Fruit fly (Drosophila melanogaster) whole organism, embryonic: ENCODE data around the gene CG43800.

ENCODE experiments used
- BEAF-32 ChIP-seq: fragments of 200-800 bp; sonication (Bioruptor generic); optimal IDR thresholded peaks from 3 replicates; lab custom pipeline; 2017; ENCODE audit warnings: missing biosample characterization, missing genetic modification characterization, mild to moderate bottlenecking, moderate library complexity, missing genetic modification reagents
- CG12299 ChIP-seq: fragments of 200-800 bp; sonication (Bioruptor generic); optimal IDR thresholded peaks from 2 replicates; lab custom pipeline; 2018; ENCODE audit warnings: missing biosample characterization, mild to moderate bottlenecking, missing genetic modification characterization
- CG13424 ChIP-seq: fragments of 200-800 bp; sonication (Bioruptor generic); optimal IDR thresholded peaks from 2 replicates; lab custom pipeline; 2019; ENCODE audit warnings: missing biosample characterization, mild to moderate bottlenecking, missing genetic modification characterization, moderate library complexity
- CG13775 ChIP-seq: fragments of 200-800 bp; sonication (Bioruptor generic); optimal IDR thresholded peaks from 3 replicates; lab custom pipeline; 2017; ENCODE audit warnings: missing biosample characterization, mild to moderate bottlenecking, missing genetic modification characterization
- CG15073 ChIP-seq: fragments of 200-800 bp; sonication (Bioruptor generic); optimal IDR thresholded peaks from 2 replicates; lab custom pipeline; 2016; ENCODE audit warnings: missing biosample characterization, missing genetic modification characterization
- CG16863 ChIP-seq: fragments of 200-800 bp; sonication (Bioruptor generic); optimal IDR thresholded peaks from 3 replicates; lab custom pipeline; 2016; ENCODE audit warnings: missing biosample characterization, missing genetic modification characterization
- CG2199 ChIP-seq: fragments of 200-800 bp; sonication (Bioruptor generic); IDR thresholded peaks from 3 replicates; pipeline ENCODE4 v1.3.6; 2022; ENCODE audit warnings: missing biosample characterization, missing genetic modification characterization
- CG2202 ChIP-seq: fragments of 200-800 bp; sonication (Bioruptor generic); optimal IDR thresholded peaks from 2 replicates; lab custom pipeline; 2018; ENCODE audit warnings: missing biosample characterization, mild to moderate bottlenecking, missing genetic modification characterization
- CG30403 ChIP-seq: fragments of 200-800 bp; sonication (Bioruptor generic); optimal IDR thresholded peaks from 3 replicates; lab custom pipeline; 2016; ENCODE audit warnings: missing biosample characterization, missing genetic modification characterization
- CG33213 ChIP-seq: fragments of 200-800 bp; sonication (Bioruptor generic); optimal IDR thresholded peaks from 3 replicates; lab custom pipeline; 2016; ENCODE audit warnings: missing biosample characterization, missing genetic modification characterization
- CG3407 ChIP-seq: fragments of 200-800 bp; sonication (Bioruptor generic); optimal IDR thresholded peaks from 2 replicates; lab custom pipeline; 2018; ENCODE audit warnings: missing biosample characterization, mild to moderate bottlenecking, missing genetic modification characterization
- CG34224 ChIP-seq: fragments of 200-800 bp; sonication (Bioruptor generic); IDR thresholded peaks from 3 replicates; pipeline ENCODE4 v1.3.6; 2022; ENCODE audit warnings: missing biosample characterization, missing genetic modification characterization; ENCODE audit not compliant: partially characterized antibody
- CG5245 ChIP-seq: fragments of 200-800 bp; sonication (Bioruptor generic); optimal IDR thresholded peaks from 3 replicates; lab custom pipeline; 2016; ENCODE audit warnings: missing biosample characterization, missing genetic modification characterization
- CG5953 ChIP-seq: fragments of 200-800 bp; sonication (Bioruptor generic); IDR thresholded peaks from 2 replicates; pipeline ENCODE4 v1.3.6; 2022; ENCODE audit warnings: missing biosample characterization, missing genetic modification characterization
- CG6175 ChIP-seq: fragments of 200-800 bp; sonication (Bioruptor generic); IDR thresholded peaks from 3 replicates; pipeline ENCODE4 v1.3.6; 2022; ENCODE audit warnings: missing biosample characterization, missing genetic modification characterization
- CG7372 ChIP-seq: fragments of 200-800 bp; sonication (Bioruptor generic); IDR thresholded peaks from 2 replicates; pipeline ENCODE4 v1.3.6; 2022; ENCODE audit warnings: missing biosample characterization, missing genetic modification characterization
- CG7745 ChIP-seq: fragments of 200-800 bp; sonication (Bioruptor generic); optimal IDR thresholded peaks from 2 replicates; lab custom pipeline; 2018; ENCODE audit warnings: missing biosample characterization, mild to moderate bottlenecking, missing genetic modification characterization, moderate library complexity
- CG8359 ChIP-seq: fragments of 200-800 bp; sonication (Bioruptor generic); optimal IDR thresholded peaks from 2 replicates; lab custom pipeline; 2017; ENCODE audit warnings: missing biosample characterization, mild to moderate bottlenecking, missing genetic modification characterization, borderline replicate concordance
- CG9797 ChIP-seq: fragments of 200-800 bp; sonication (Bioruptor generic); optimal IDR thresholded peaks from 3 replicates; lab custom pipeline; 2018; ENCODE audit warnings: missing biosample characterization, mild to moderate bottlenecking, missing genetic modification characterization
- Camta ChIP-seq: fragments of 200-800 bp; sonication (Bioruptor generic); optimal IDR thresholded peaks from 2 replicates; lab custom pipeline; 2016; ENCODE audit warnings: missing biosample characterization, missing genetic modification characterization
- D19A ChIP-seq: fragments of 200-800 bp; optimal IDR thresholded peaks from 3 replicates; lab custom pipeline; 2019; ENCODE audit warnings: missing biosample characterization, mild to moderate bottlenecking, missing genetic modification characterization, moderate library complexity
- Deaf1 ChIP-seq: fragments of 200-800 bp; optimal IDR thresholded peaks from 3 replicates; lab custom pipeline; 2019; ENCODE audit warnings: missing biosample characterization, mild to moderate bottlenecking, missing genetic modification characterization, moderate library complexity
- Dek ChIP-seq: fragments of 200-800 bp; sonication (Bioruptor generic); optimal IDR thresholded peaks from 3 replicates; lab custom pipeline; 2019; ENCODE audit warnings: missing biosample characterization, mild to moderate bottlenecking, missing genetic modification characterization, moderate library complexity
- Elba2 ChIP-seq: fragments of 200-800 bp; sonication (Bioruptor generic); optimal IDR thresholded peaks from 3 replicates; lab custom pipeline; 2016; ENCODE audit warnings: missing biosample characterization, missing genetic modification characterization
- Ets65A ChIP-seq: fragments of 200-800 bp; sonication (Bioruptor generic); peaks from one replicate; lab custom pipeline; 2016; ENCODE audit warnings: missing biosample characterization, missing genetic modification characterization
- Fer3 ChIP-seq: fragments of 200-800 bp; sonication (Bioruptor generic); optimal IDR thresholded peaks from 2 replicates; lab custom pipeline; 2018; ENCODE audit warnings: missing biosample characterization, mild to moderate bottlenecking, missing genetic modification characterization, moderate library complexity
- MTF-1 ChIP-seq: fragments of 200-800 bp; sonication (Bioruptor generic); optimal IDR thresholded peaks from 2 replicates; lab custom pipeline; 2018; ENCODE audit warnings: missing biosample characterization, mild to moderate bottlenecking, missing genetic modification characterization, borderline replicate concordance
- Mrtf ChIP-seq: fragments of 200-800 bp; sonication (Bioruptor generic); IDR thresholded peaks from 3 replicates; pipeline ENCODE4 v1.3.6; 2022; ENCODE audit warnings: missing biosample characterization, missing genetic modification characterization
- PHDP ChIP-seq: fragments of 200-800 bp; sonication (Bioruptor generic); optimal IDR thresholded peaks from 3 replicates; lab custom pipeline; 2018; ENCODE audit warnings: missing biosample characterization, mild to moderate bottlenecking, missing genetic modification characterization, moderate library complexity
- Ptx1 ChIP-seq: fragments of 200-800 bp; sonication (Bioruptor generic); IDR thresholded peaks from 2 replicates; pipeline ENCODE4 v1.3.6; 2022; ENCODE audit warnings: missing biosample characterization, missing genetic modification characterization
- Side ChIP-seq: fragments of 200-800 bp; sonication (Bioruptor generic); optimal IDR thresholded peaks from 2 replicates; lab custom pipeline; 2016; ENCODE audit warnings: missing biosample characterization, missing genetic modification characterization
- Sox102F ChIP-seq: fragments of 200-800 bp; sonication (Bioruptor generic); optimal IDR thresholded peaks from 2 replicates; lab custom pipeline; 2018; ENCODE audit warnings: missing biosample characterization, mild to moderate bottlenecking, missing genetic modification characterization, moderate library complexity
- Stat92E ChIP-seq, 3 experiments: fragments of >200 bp in 2 of 3; fragments of 200-800 bp in 1 of 3; sonication (Bioruptor generic) in 1 of 3; optimal IDR thresholded peaks; 2 replicates each; lab custom pipeline; 2017 to 2019; ENCODE audit warnings: missing biosample characterization in 3 of 3, missing genetic modification characterization in 3 of 3, mild to moderate bottlenecking in 1 of 3, moderate library complexity in 1 of 3
- Xrp1 ChIP-seq: fragments of 200-800 bp; sonication (Bioruptor generic); IDR thresholded peaks from 2 replicates; pipeline ENCODE4 v1.3.6; 2022; ENCODE audit warnings: missing biosample characterization, missing genetic modification characterization
- ac ChIP-seq: fragments of 200-800 bp; sonication (Bioruptor generic); optimal IDR thresholded peaks from 3 replicates; lab custom pipeline; 2017; ENCODE audit warnings: missing biosample characterization, mild to moderate bottlenecking, missing genetic modification characterization
- ash1 ChIP-seq: fragments of 200-800 bp; sonication (Bioruptor generic); optimal IDR thresholded peaks from 2 replicates; lab custom pipeline; 2018; ENCODE audit warnings: missing biosample characterization, mild to moderate bottlenecking, missing genetic modification characterization
- chif ChIP-seq, 2 experiments: fragments of 200-800 bp; sonication (Bioruptor generic); optimal IDR thresholded peaks; 3 replicates each; lab custom pipeline; 2016; ENCODE audit warnings: missing biosample characterization in 2 of 2, missing genetic modification characterization in 2 of 2
- dm ChIP-seq: fragments of 200-800 bp; sonication (Bioruptor generic); optimal IDR thresholded peaks from 3 replicates; lab custom pipeline; 2016; ENCODE audit warnings: missing biosample characterization, missing genetic modification characterization
- fd64A ChIP-seq: fragments of 200-800 bp; sonication (Bioruptor generic); optimal IDR thresholded peaks from 3 replicates; lab custom pipeline; 2018; ENCODE audit warnings: missing biosample characterization, mild to moderate bottlenecking, missing genetic modification characterization
- gcm ChIP-seq: fragments of 200-800 bp; sonication (Bioruptor generic); optimal IDR thresholded peaks from 2 replicates; lab custom pipeline; 2019; ENCODE audit warnings: missing biosample characterization, mild to moderate bottlenecking, missing genetic modification characterization, moderate library complexity
- kah ChIP-seq: fragments of 200-800 bp; sonication (Bioruptor generic); optimal IDR thresholded peaks from 2 replicates; lab custom pipeline; 2018; ENCODE audit warnings: missing biosample characterization, mild to moderate bottlenecking, missing genetic modification characterization
- pzg ChIP-seq: fragments of 200-800 bp; sonication (Bioruptor generic); optimal IDR thresholded peaks from 3 replicates; lab custom pipeline; 2018; ENCODE audit warnings: missing biosample characterization, mild to moderate bottlenecking, missing genetic modification characterization, moderate library complexity
- row ChIP-seq: fragments of 200-800 bp; sonication (Bioruptor generic); IDR thresholded peaks from 3 replicates; pipeline ENCODE4 v1.3.6; 2022; ENCODE audit warnings: missing biosample characterization, missing genetic modification characterization
- schlank ChIP-seq: fragments of 200-800 bp; sonication (Bioruptor generic); optimal IDR thresholded peaks from 2 replicates; lab custom pipeline; 2018; ENCODE audit warnings: missing biosample characterization, mild to moderate bottlenecking, missing genetic modification characterization
- slou ChIP-seq: fragments of 200-800 bp; sonication (Bioruptor generic); optimal IDR thresholded peaks from 3 replicates; lab custom pipeline; 2016; ENCODE audit warnings: missing biosample characterization, missing genetic modification characterization
- so ChIP-seq: fragments of 200-800 bp; sonication (Bioruptor generic); IDR thresholded peaks from 3 replicates; pipeline ENCODE4 v1.3.6; 2022; ENCODE audit warnings: missing biosample characterization, missing genetic modification characterization
- sqz ChIP-seq: fragments of 200-800 bp; sonication (Bioruptor generic); optimal IDR thresholded peaks from 3 replicates; lab custom pipeline; 2018; ENCODE audit warnings: missing biosample characterization, mild to moderate bottlenecking, missing genetic modification characterization
- tin ChIP-seq: fragments of 200-800 bp; sonication (Bioruptor generic); optimal IDR thresholded peaks from 3 replicates; lab custom pipeline; 2016; ENCODE audit warnings: missing biosample characterization, missing genetic modification characterization
- tup ChIP-seq: fragments of 200-800 bp; sonication (Bioruptor generic); optimal IDR thresholded peaks from 2 replicates; lab custom pipeline; 2016; ENCODE audit warnings: missing biosample characterization, mild to moderate bottlenecking, missing genetic modification characterization, moderate library complexity
- tx ChIP-seq: fragments of 200-800 bp; sonication (Bioruptor generic); optimal IDR thresholded peaks from 2 replicates; lab custom pipeline; 2016; ENCODE audit warnings: missing biosample characterization, missing genetic modification characterization
- zfh1 ChIP-seq: fragments of 200-800 bp; sonication (Bioruptor generic); IDR thresholded peaks from 3 replicates; pipeline ENCODE4 v1.3.6; 2022; ENCODE audit warnings: missing biosample characterization, missing genetic modification characterization

Gene CG43800

dm6 chr2L:7270270-7270669 is 37.7 kb upstream of the CG43800 start (continued):
- TF ChIP-seq Deaf1 (tag; lab: Kevin White, UChicago) (peak; percentile 4), Xrp1 (GFP tag; lab: Robert Waterston, UW) (peak; percentile 83), CG2199 (GFP tag; lab: Robert Waterston, UW) (no peak), Ptx1 (GFP tag; lab: Robert Waterston, UW) (0 out of 2 replicates have a peak, but pooled peaks have one; percentile 12), CG9797 (GFP tag; lab: Kevin White, UChicago) (no peak), CG33213 (peak; percentile 0), slou (GFP tag; lab: Kevin White, UChicago) (no peak), Side (no peak), Stat92E (GFP tag; optimal IDR thresholded peaks at IDR 0.05; lab: Kevin White, UChicago) (peak in 1 of 3 experiments; percentile 58), schlank (no peak), CG16863 (peak; percentile 17), sqz (GFP tag; lab: Kevin White, UChicago) (peak; percentile 11), CG8359 (GFP tag; lab: Kevin White, UChicago) (peak; percentile 28), tin (peak; percentile 49), gcm (GFP tag; lab: Kevin White, UChicago) (peak; percentile 50), CG3407 (GFP tag; lab: Kevin White, UChicago) (peak; percentile 24), BEAF-32 (no peak), CG12299 (tag; lab: Kevin White, UChicago) (no peak), dm (GFP tag; lab: Kevin White, UChicago) (no peak), PHDP (tag; lab: Kevin White, UChicago) (peak; percentile 33), CG7372 (GFP tag; lab: Robert Waterston, UW) (no peak), zfh1 (GFP tag; lab: Robert Waterston, UW) (peak; percentile 82), ac (GFP tag; lab: Kevin White, UChicago) (peak; percentile 33), CG30403 (peak; percentile 33), CG13424 (peak; percentile 50), CG7745 (peak; percentile 49), Ets65A (GFP tag; lab: Kevin White, UChicago) (no peak), Dek (tag; lab: Kevin White, UChicago) (no peak), ash1 (no peak), D19A (peak; percentile 55), MTF-1 (peak; percentile 20), Camta (GFP tag; lab: Kevin White, UChicago) (peak; percentile 10), CG2202 (tag; lab: Kevin White, UChicago) (peak; percentile 66), Mrtf (GFP tag; lab: Robert Waterston, UW) (no peak), CG5953 (no peak), CG5245 (GFP tag; lab: Kevin White, UChicago) (no peak), Sox102F (peak; percentile 68), tup (GFP tag; lab: Kevin White, UChicago) (no peak), Fer3 (no peak), fd64A (GFP tag; lab: Kevin White, UChicago) (no peak), chif (GFP tag; optimal IDR thresholded peaks at IDR 0.05; lab: Kevin White, UChicago) (peak in 1 of 2 experiments; percentile 51), Elba2 (GFP tag; lab: Kevin White, UChicago) (no peak), CG13775 (GFP tag; lab: Kevin White, UChicago) (peak; percentile 27), CG6175 (GFP tag; lab: Robert Waterston, UW) (no peak), CG15073 (GFP tag; lab: Kevin White, UChicago) (no peak), row (GFP tag; lab: Robert Waterston, UW) (peak; percentile 49; the same call in 2 of the 3 replicates), tx (no peak), pzg (no peak), kah (GFP tag; lab: Kevin White, UChicago) (no peak), CG34224 (GFP tag; lab: Robert Waterston, UW) (no peak), so (GFP tag; lab: Robert Waterston, UW) (no peak)
